Fruit fly (Drosophila melanogaster) whole organism, embryonic: ENCODE data around the gene CSN5.

Experiments used
- Abd-B ChIP-seq: fragments of 200-800 bp; sonication (Bioruptor generic); optimal IDR thresholded peaks from 2 replicates; lab custom pipeline; 2018; ENCODE audit warnings: missing biosample characterization, mild to moderate bottlenecking, missing genetic modification characterization, moderate library complexity
- Aef1 ChIP-seq: fragments of 200-800 bp; sonication (Bioruptor generic); IDR thresholded peaks from 3 replicates; pipeline ENCODE4 v1.3.6; 2022; ENCODE audit warnings: missing biosample characterization, missing genetic modification characterization
- B-H1 ChIP-seq: fragments of 200-800 bp; sonication (Bioruptor generic); IDR thresholded peaks from 3 replicates; pipeline ENCODE4 v1.3.6; 2022; ENCODE audit warnings: missing biosample characterization, missing genetic modification characterization
- CG10267 ChIP-seq: fragments of 200-800 bp; sonication (Bioruptor generic); optimal IDR thresholded peaks from 2 replicates; lab custom pipeline; 2018; ENCODE audit warnings: missing biosample characterization, mild to moderate bottlenecking, missing genetic modification characterization, moderate library complexity
- CG10462 ChIP-seq: fragments of 200-800 bp; sonication (Bioruptor generic); optimal IDR thresholded peaks from 2 replicates; lab custom pipeline; 2016; ENCODE audit warnings: missing biosample characterization, missing genetic modification characterization
- CG12104 ChIP-seq: fragments of 200-800 bp; sonication (Bioruptor generic); optimal IDR thresholded peaks from 3 replicates; lab custom pipeline; 2016; ENCODE audit warnings: missing biosample characterization, missing genetic modification characterization
- CG12155 ChIP-seq: fragments of 200-800 bp; sonication (Bioruptor generic); optimal IDR thresholded peaks from 3 replicates; lab custom pipeline; 2016; ENCODE audit warnings: missing biosample characterization, missing genetic modification characterization
- CG13775 ChIP-seq: fragments of 200-800 bp; sonication (Bioruptor generic); optimal IDR thresholded peaks from 3 replicates; lab custom pipeline; 2017; ENCODE audit warnings: missing biosample characterization, mild to moderate bottlenecking, missing genetic modification characterization
- CG14965 ChIP-seq: fragments of 200-800 bp; sonication (Bioruptor generic); optimal IDR thresholded peaks from 2 replicates; lab custom pipeline; 2016; ENCODE audit warnings: missing biosample characterization, missing genetic modification characterization, borderline replicate concordance
- CG17361 ChIP-seq: fragments of 200-800 bp; sonication (Bioruptor generic); IDR thresholded peaks from 3 replicates; pipeline ENCODE4 v1.3.6; 2022; ENCODE audit warnings: missing biosample characterization, missing genetic modification characterization
- CG1832 ChIP-seq: fragments of 200-800 bp; sonication (Bioruptor generic); optimal IDR thresholded peaks from 2 replicates; lab custom pipeline; 2017; ENCODE audit warnings: missing biosample characterization, mild to moderate bottlenecking, missing genetic modification characterization, inconsistent platforms
- CG2875 ChIP-seq: fragments of 200-800 bp; sonication (Bioruptor generic); optimal IDR thresholded peaks from 2 replicates; lab custom pipeline; 2017; ENCODE audit warnings: missing biosample characterization, mild to moderate bottlenecking, missing genetic modification characterization, missing genetic modification reagents
- CG30020 ChIP-seq: fragments of 200-800 bp; optimal IDR thresholded peaks from 2 replicates; lab custom pipeline; 2019; ENCODE audit warnings: missing biosample characterization, mild to moderate bottlenecking, missing genetic modification characterization, moderate library complexity
- CG32772 ChIP-seq: fragments of 200-800 bp; sonication (Bioruptor generic); IDR thresholded peaks from 2 replicates; pipeline ENCODE4 v1.3.6; 2022; ENCODE audit warnings: missing biosample characterization, missing genetic modification characterization
- CG3281 ChIP-seq: fragments of 200-800 bp; sonication (Bioruptor generic); optimal IDR thresholded peaks from 3 replicates; lab custom pipeline; 2017; ENCODE audit warnings: missing biosample characterization, mild to moderate bottlenecking, missing genetic modification characterization
- CG8290 ChIP-seq, 3 experiments: fragments of 200-800 bp; sonication (Bioruptor generic); optimal IDR thresholded peaks; 2 replicates each; lab custom pipeline; 2016 to 2019; ENCODE audit warnings: missing biosample characterization in 3 of 3, missing genetic modification characterization in 3 of 3, mild to moderate bottlenecking in 2 of 3, moderate library complexity in 1 of 3
- CG8944 ChIP-seq: fragments of 200-800 bp; sonication (Bioruptor generic); optimal IDR thresholded peaks from 3 replicates; lab custom pipeline; 2016; ENCODE audit warnings: missing biosample characterization, missing genetic modification characterization
- CG9817 ChIP-seq: fragments of 200-800 bp; sonication (Bioruptor generic); optimal IDR thresholded peaks from 2 replicates; lab custom pipeline; 2018; ENCODE audit warnings: missing biosample characterization, mild to moderate bottlenecking, missing genetic modification characterization, moderate library complexity
- Chrac-16 ChIP-seq: fragments of 200-800 bp; sonication (Bioruptor generic); optimal IDR thresholded peaks from 3 replicates; lab custom pipeline; 2016; ENCODE audit warnings: missing biosample characterization, missing genetic modification characterization
- D19B ChIP-seq: fragments of 200-800 bp; sonication (Bioruptor generic); optimal IDR thresholded peaks from 2 replicates; lab custom pipeline; 2017; ENCODE audit warnings: missing biosample characterization, mild to moderate bottlenecking, missing genetic modification characterization
- Dfd ChIP-seq, 2 experiments: fragments of >200 bp; optimal IDR thresholded peaks; 2 replicates each; lab custom pipeline; 2017; ENCODE audit warnings: missing biosample characterization in 2 of 2, missing genetic modification characterization in 2 of 2
- E2f2 ChIP-seq: fragments of 200-800 bp; sonication (Bioruptor generic); IDR thresholded peaks from 2 replicates; pipeline ENCODE4 v1.3.6; 2022; ENCODE audit warnings: missing biosample characterization, missing genetic modification characterization
- Gug ChIP-seq: fragments of 200-800 bp; sonication (Bioruptor generic); IDR thresholded peaks from 4 replicates; pipeline ENCODE4 v1.3.6; 2022; ENCODE audit warnings: missing biosample characterization, missing genetic modification characterization
- Hand ChIP-seq: fragments of 200-800 bp; sonication (Bioruptor generic); optimal IDR thresholded peaks from 2 replicates; lab custom pipeline; 2017; ENCODE audit warnings: mild to moderate bottlenecking, missing biosample characterization, missing genetic modification reagents, missing genetic modification characterization
- Hr39 ChIP-seq: fragments of >200 bp; optimal IDR thresholded peaks from 2 replicates; lab custom pipeline; 2017
- Lhr ChIP-seq: fragments of 200-800 bp; sonication (Bioruptor generic); optimal IDR thresholded peaks from 3 replicates; lab custom pipeline; 2017; ENCODE audit warnings: mild to moderate bottlenecking, missing biosample characterization, missing genetic modification reagents, missing genetic modification characterization
- Max ChIP-seq: fragments of 200-800 bp; sonication (Bioruptor generic); optimal IDR thresholded peaks from 2 replicates; lab custom pipeline; 2016; ENCODE audit warnings: missing biosample characterization, mild to moderate bottlenecking, missing genetic modification characterization
- Meics ChIP-seq: fragments of 200-800 bp; sonication (Bioruptor generic); optimal IDR thresholded peaks from 2 replicates; lab custom pipeline; 2017; ENCODE audit warnings: missing biosample characterization, mild to moderate bottlenecking, missing genetic modification characterization
- Rx ChIP-seq: fragments of 200-800 bp; sonication (Bioruptor generic); IDR thresholded peaks from 2 replicates; pipeline ENCODE4 v1.3.6; 2022; ENCODE audit warnings: missing biosample characterization, missing genetic modification characterization
- Trl ChIP-seq, 3 experiments: fragments of >200 bp in 2 of 3; fragments of 200-800 bp in 1 of 3; sonication (Bioruptor generic) in 1 of 3; optimal IDR thresholded peaks; 2 replicates in 1 of 3; 3 replicates in 2 of 3; lab custom pipeline; 2016 to 2017; ENCODE audit warnings: missing biosample characterization in 1 of 3, missing genetic modification characterization in 1 of 3
- amos ChIP-seq: fragments of 200-800 bp; sonication (Bioruptor generic); IDR thresholded peaks from 2 replicates; pipeline ENCODE4 v1.3.6; 2022; ENCODE audit warnings: missing biosample characterization, missing genetic modification characterization; ENCODE audit not compliant: partially characterized antibody
- chm ChIP-seq: fragments of 200-800 bp; sonication (Bioruptor generic); IDR thresholded peaks from 2 replicates; pipeline ENCODE4 v1.3.6; 2022; ENCODE audit warnings: missing biosample characterization, missing genetic modification characterization
- ci ChIP-seq: fragments of 200-800 bp; sonication (Bioruptor generic); IDR thresholded peaks from 3 replicates; pipeline ENCODE4 v1.3.6; 2022; ENCODE audit warnings: missing biosample characterization, missing genetic modification characterization
- gro ChIP-seq: fragments of 200-800 bp; sonication (Bioruptor generic); optimal IDR thresholded peaks from 2 replicates; lab custom pipeline; 2016; ENCODE audit warnings: missing biosample characterization, missing genetic modification characterization
- insv ChIP-seq, 2 experiments: fragments of 200-800 bp; sonication (Bioruptor generic); optimal IDR thresholded peaks; 3 replicates each; lab custom pipeline; 2016 to 2018; ENCODE audit warnings: missing biosample characterization in 2 of 2, missing genetic modification characterization in 2 of 2
- jumu ChIP-seq: fragments of 200-800 bp; sonication (Bioruptor generic); optimal IDR thresholded peaks from 3 replicates; lab custom pipeline; 2016; ENCODE audit warnings: missing biosample characterization, missing genetic modification characterization
- lbe ChIP-seq: fragments of 200-800 bp; sonication (Bioruptor generic); optimal IDR thresholded peaks from 2 replicates; lab custom pipeline; 2016; ENCODE audit warnings: missing biosample characterization, mild to moderate bottlenecking, missing genetic modification characterization
- nau ChIP-seq: fragments of 200-800 bp; sonication (Bioruptor generic); optimal IDR thresholded peaks from 3 replicates; lab custom pipeline; 2017; ENCODE audit warnings: missing biosample characterization, mild to moderate bottlenecking, missing genetic modification characterization, missing genetic modification reagents
- prd ChIP-seq, 3 experiments: fragments of >200 bp in 2 of 3; fragments of 200-800 bp in 1 of 3; sonication (Bioruptor generic) in 1 of 3; optimal IDR thresholded peaks in 2 of 3; IDR thresholded peaks in 1 of 3; 2 replicates in 2 of 3; 3 replicates in 1 of 3; pipeline versions ENCODE4 v1.3.6 to Lab custom; 2017 to 2022; ENCODE audit warnings: missing biosample characterization in 1 of 3, missing genetic modification characterization in 1 of 3
- pzg ChIP-seq: fragments of 200-800 bp; sonication (Bioruptor generic); optimal IDR thresholded peaks from 3 replicates; lab custom pipeline; 2018; ENCODE audit warnings: missing biosample characterization, mild to moderate bottlenecking, missing genetic modification characterization, moderate library complexity
- ranshi ChIP-seq: fragments of 200-800 bp; sonication (Bioruptor generic); IDR thresholded peaks from 2 replicates; pipeline ENCODE4 v1.3.6; 2022; ENCODE audit warnings: missing biosample characterization, missing genetic modification characterization
- rib ChIP-seq: fragments of 200-800 bp; sonication (Bioruptor generic); IDR thresholded peaks from 2 replicates; pipeline ENCODE4 v1.3.6; 2022; ENCODE audit warnings: missing biosample characterization, missing genetic modification characterization
- sqz ChIP-seq: fragments of 200-800 bp; sonication (Bioruptor generic); optimal IDR thresholded peaks from 3 replicates; lab custom pipeline; 2018; ENCODE audit warnings: missing biosample characterization, mild to moderate bottlenecking, missing genetic modification characterization
- unc-4 ChIP-seq: fragments of 200-800 bp; sonication (Bioruptor generic); IDR thresholded peaks from 2 replicates; pipeline ENCODE4 v1.3.6; 2022; ENCODE audit warnings: missing biosample characterization, missing genetic modification characterization; ENCODE audit not compliant: partially characterized antibody
- vvl ChIP-seq: fragments of 200-800 bp; sonication (Bioruptor generic); IDR thresholded peaks from 2 replicates; pipeline ENCODE4 v1.3.6; 2022; ENCODE audit warnings: missing biosample characterization, missing genetic modification characterization
- wdn ChIP-seq: fragments of 200-800 bp; sonication (Bioruptor generic); IDR thresholded peaks from 2 replicates; pipeline ENCODE4 v1.3.6; 2022; ENCODE audit warnings: missing biosample characterization, missing genetic modification characterization
- zen ChIP-seq: fragments of 200-800 bp; sonication (Bioruptor generic); optimal IDR thresholded peaks from 3 replicates; lab custom pipeline; 2018; ENCODE audit warnings: missing biosample characterization, mild to moderate bottlenecking, missing genetic modification characterization, moderate library complexity

Gene CSN5

DNA sequence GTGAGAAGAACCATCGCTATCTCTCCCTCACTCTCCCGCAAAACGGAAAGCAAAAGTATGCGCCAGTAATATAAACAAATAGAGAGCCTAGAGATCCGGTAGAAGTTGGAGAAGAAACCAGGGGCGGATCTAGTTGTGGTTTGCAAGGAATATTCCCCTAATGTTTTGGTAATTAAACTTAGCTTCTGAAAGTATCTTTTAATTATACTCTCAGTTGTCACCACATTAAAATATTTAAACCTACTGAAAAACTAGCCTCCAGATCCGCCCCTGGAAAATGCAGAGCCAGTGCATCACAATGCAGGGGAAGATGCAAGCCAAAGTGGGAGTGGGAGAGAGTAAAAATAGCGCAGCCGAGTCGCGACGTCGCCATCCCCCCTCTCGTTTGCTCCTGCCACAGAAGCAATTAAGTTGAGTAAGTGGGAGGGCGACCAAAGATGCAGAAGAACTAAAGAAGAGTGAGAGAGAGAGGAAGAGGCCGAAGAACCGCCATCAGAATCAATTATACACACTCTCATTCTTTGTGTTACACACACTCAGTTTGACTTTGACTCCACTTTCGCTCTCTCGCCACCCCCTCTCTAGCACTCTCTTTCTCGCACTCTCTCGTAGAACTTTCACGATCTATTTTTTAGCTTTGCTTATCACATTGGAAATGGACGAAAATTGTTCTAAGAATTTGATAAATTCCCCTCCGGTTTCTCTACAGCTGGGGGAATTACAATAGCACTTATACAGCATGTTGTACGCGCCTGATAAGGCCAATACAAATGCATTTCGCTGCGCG is 20.5 kb upstream of the CSN5 start (continued):
- TF ChIP-seq CG9817 (tag; lab: Kevin White, UChicago), result peak; percentile 95
- no peak for TF ChIP-seq Hand (GFP tag; lab: Kevin White, UChicago)
- TF ChIP-seq CG8290 (GFP tag; optimal IDR thresholded peaks at IDR 0.05; lab: Kevin White, UChicago), result peak; percentile 86
- peak; percentile 83 to 93 for TF ChIP-seq CG8290 (tag; optimal IDR thresholded peaks at IDR 0.05; lab: Kevin White, UChicago)
- TF ChIP-seq sqz (GFP tag; lab: Kevin White, UChicago), result peak; percentile 91
- peak; percentile 95 for TF ChIP-seq jumu (GFP tag; lab: Kevin White, UChicago)
- peak; percentile 76 for TF ChIP-seq Meics (GFP tag; lab: Kevin White, UChicago)
- TF ChIP-seq wdn, result peak; percentile 80
- TF ChIP-seq CG13775, result peak; percentile 72
- peak; percentile 76 for TF ChIP-seq CG30020 (tag; lab: Kevin White, UChicago)
- peak; percentile 73 for TF ChIP-seq CG14965 (GFP tag; lab: Kevin White, UChicago)
- peak; percentile 51; the same call in 1 of the 2 replicates for TF ChIP-seq amos (GFP tag; lab: Robert Waterston, UW)
- peak; percentile 98 for TF ChIP-seq CG32772
- peak; percentile 77 for TF ChIP-seq nau (GFP tag; lab: Kevin White, UChicago)
- TF ChIP-seq Max, result peak; percentile 88
- TF ChIP-seq D19B, result peak; percentile 61
- peak; percentile 83 for TF ChIP-seq CG12155 (GFP tag; lab: Kevin White, UChicago)
- TF ChIP-seq Lhr (GFP tag; lab: Kevin White, UChicago), result peak; percentile 89
- TF ChIP-seq CG12104 (GFP tag; lab: Kevin White, UChicago), result peak; percentile 88
- peak; percentile 97 for TF ChIP-seq chm (GFP tag; lab: Robert Waterston, UW)
- no peak for TF ChIP-seq Hr39 (lab: Kevin White, UChicago)
- peak; percentile 95 for TF ChIP-seq Rx (GFP tag; lab: Robert Waterston, UW)
- peak; percentile 74 for TF ChIP-seq gro
- peak; percentile 96 for TF ChIP-seq Abd-B (GFP tag; lab: Kevin White, UChicago)
- no peak for TF ChIP-seq Dfd (GFP tag; optimal IDR thresholded peaks at IDR 0.05; lab: Kevin White, UChicago)
- TF ChIP-seq lbe (GFP tag; lab: Kevin White, UChicago), result no peak
- TF ChIP-seq insv (GFP tag; optimal IDR thresholded peaks at IDR 0.05; lab: Kevin White, UChicago), result peak; percentile 20 to 40
- no peak for TF ChIP-seq unc-4 (GFP tag; lab: Robert Waterston, UW)
- TF ChIP-seq zen (tag; lab: Kevin White, UChicago), result peak; percentile 93
- TF ChIP-seq Chrac-16 (GFP tag; lab: Kevin White, UChicago), result peak; percentile 94
- peak; percentile 95; the same call in 1 of the 2 replicates for TF ChIP-seq ranshi
- TF ChIP-seq E2f2 (GFP tag; lab: Robert Waterston, UW), result peak; percentile 52; the same call in 1 of the 2 replicates
- peak; percentile 90 for TF ChIP-seq Aef1
- TF ChIP-seq ci, result peak; percentile 98
- peak; percentile 93 for TF ChIP-seq CG2875 (GFP tag; lab: Kevin White, UChicago)
- peak; percentile 71 for TF ChIP-seq rib (GFP tag; lab: Robert Waterston, UW)
- peak; percentile 97 for TF ChIP-seq vvl (GFP tag; lab: Robert Waterston, UW)
- peak; percentile 88 for TF ChIP-seq CG10267 (tag; lab: Kevin White, UChicago)
- peak; percentile 97 for TF ChIP-seq CG17361
- peak; percentile 97 for TF ChIP-seq Gug
- TF ChIP-seq CG1832 (GFP tag; lab: Kevin White, UChicago), result peak; percentile 60
- no peak for TF ChIP-seq prd (optimal IDR thresholded peaks at IDR 0.05; lab: Kevin White, UChicago)
- TF ChIP-seq prd (GFP tag; IDR thresholded peaks at IDR 0.05; lab: Robert Waterston, UW), result peak; percentile 97
- no peak for TF ChIP-seq pzg
- peak; percentile 89 for TF ChIP-seq B-H1 (GFP tag; lab: Robert Waterston, UW)
- peak; percentile 65 to 87 for TF ChIP-seq Trl (optimal IDR thresholded peaks at IDR 0.05; lab: Kevin White, UChicago)
- TF ChIP-seq Trl (GFP tag; optimal IDR thresholded peaks at IDR 0.05; lab: Kevin White, UChicago), result peak; percentile 81
- peak; percentile 87 for TF ChIP-seq CG10462
- TF ChIP-seq CG8944 (GFP tag; lab: Kevin White, UChicago), result peak; percentile 96
- TF ChIP-seq CG3281 (GFP tag; lab: Kevin White, UChicago), result peak; percentile 67
